Worm (Caenorhabditis elegans) whole organism, mixed stage, embryonic: ENCODE results near the gene ech-9.

Experiments
- M03D4.4 ChIP-seq: sonication (generic microtip); optimal IDR thresholded peaks from 2 replicates; lab custom pipeline; 2017; ENCODE audit warnings: mild to moderate bottlenecking, missing genetic modification characterization, missing compliant biosample characterization
- bed-3 ChIP-seq: fragments of 200-800 bp; sonication (Bioruptor generic); optimal IDR thresholded peaks from 3 replicates; lab custom pipeline; 2018; ENCODE audit warnings: mild to moderate bottlenecking, missing genetic modification characterization, moderate library complexity, missing compliant biosample characterization
- blmp-1 ChIP-seq: fragments of 150-350 bp; optimal IDR thresholded peaks from 2 replicates; lab custom pipeline; 2014; ENCODE audit warnings: missing biosample characterization, missing genetic modification characterization
- ceh-39 ChIP-seq: fragments of 150-350 bp; optimal IDR thresholded peaks from 2 replicates; lab custom pipeline; 2014; ENCODE audit warnings: missing biosample characterization, missing genetic modification characterization
- ceh-83 ChIP-seq: fragments of 200-800 bp; sonication (Bioruptor generic); optimal IDR thresholded peaks from 2 replicates; lab custom pipeline; 2018; ENCODE audit warnings: mild to moderate bottlenecking, missing genetic modification characterization, missing compliant biosample characterization
- ces-1 ChIP-seq: fragments of 150-350 bp; optimal IDR thresholded peaks from 2 replicates; lab custom pipeline; 2014; ENCODE audit warnings: missing biosample characterization, missing genetic modification reagents, missing genetic modification characterization
- cnd-1 ChIP-seq: fragments of 200-800 bp; sonication (Bioruptor generic); optimal IDR thresholded peaks from 2 replicates; lab custom pipeline; 2018; ENCODE audit warnings: mild to moderate bottlenecking, missing genetic modification characterization, missing compliant biosample characterization
- drap-1 ChIP-seq: fragments of 200-800 bp; sonication (Bioruptor generic); optimal IDR thresholded peaks from 3 replicates; lab custom pipeline; 2018; ENCODE audit warnings: mild to moderate bottlenecking, missing genetic modification characterization, missing compliant biosample characterization
- elt-1 ChIP-seq: sonication (generic microtip); optimal IDR thresholded peaks from 2 replicates; lab custom pipeline; 2017; ENCODE audit warnings: missing genetic modification characterization, mild to moderate bottlenecking, missing compliant biosample characterization, antibody characterized with exemption, moderate library complexity, borderline replicate concordance; ENCODE audit not compliant: insufficient read depth
- elt-3 ChIP-seq: fragments of 150-350 bp; optimal IDR thresholded peaks from 2 replicates; lab custom pipeline; 2014; ENCODE audit warnings: missing biosample characterization, missing genetic modification characterization
- flh-1 ChIP-seq: fragments of 200-800 bp; sonication (Bioruptor generic); optimal IDR thresholded peaks from 2 replicates; lab custom pipeline; 2018; ENCODE audit warnings: mild to moderate bottlenecking, missing genetic modification characterization, moderate library complexity, missing compliant biosample characterization
- hlh-1 ChIP-seq: fragments of 150-350 bp; optimal IDR thresholded peaks from 2 replicates; lab custom pipeline; 2014; ENCODE audit warnings: missing biosample characterization, missing genetic modification reagents, missing genetic modification characterization
- lin-13 ChIP-seq: fragments of 150-350 bp; optimal IDR thresholded peaks from 2 replicates; lab custom pipeline; 2014; ENCODE audit warnings: missing biosample characterization, missing genetic modification characterization
- lin-32 ChIP-seq: fragments of 200-800 bp; sonication (Bioruptor generic); optimal IDR thresholded peaks from 2 replicates; lab custom pipeline; 2018; ENCODE audit warnings: mild to moderate bottlenecking, missing genetic modification characterization, missing compliant biosample characterization
- lsy-2 ChIP-seq: fragments of 150-350 bp; optimal IDR thresholded peaks from 2 replicates; lab custom pipeline; 2014; ENCODE audit warnings: missing biosample characterization, missing genetic modification characterization
- mab-5 ChIP-seq: fragments of 150-350 bp; optimal IDR thresholded peaks from 2 replicates; lab custom pipeline; 2014; ENCODE audit warnings: missing biosample characterization, missing genetic modification characterization
- mep-1 ChIP-seq: fragments of 150-350 bp; optimal IDR thresholded peaks from 2 replicates; lab custom pipeline; 2017; ENCODE audit warnings: missing biosample characterization, missing genetic modification reagents, missing genetic modification characterization, inconsistent platforms
- mls-2 ChIP-seq: sonication (generic microtip); optimal IDR thresholded peaks from 2 replicates; lab custom pipeline; 2016; ENCODE audit warnings: mild to moderate bottlenecking, missing genetic modification characterization, moderate library complexity, missing compliant biosample characterization
- nhr-12 ChIP-seq: fragments of 150-350 bp; optimal IDR thresholded peaks from 2 replicates; lab custom pipeline; 2014; ENCODE audit warnings: missing biosample characterization, missing genetic modification characterization
- nhr-2 ChIP-seq: fragments of 150-350 bp; optimal IDR thresholded peaks from 2 replicates; lab custom pipeline; 2014; ENCODE audit warnings: missing biosample characterization, missing genetic modification characterization
- nhr-237 ChIP-seq: fragments of 150-350 bp; optimal IDR thresholded peaks from 2 replicates; lab custom pipeline; 2014; ENCODE audit warnings: missing biosample characterization, missing genetic modification characterization
- nhr-28 ChIP-seq: fragments of 150-350 bp; optimal IDR thresholded peaks from 2 replicates; lab custom pipeline; 2014; ENCODE audit warnings: missing biosample characterization, missing genetic modification characterization
- nhr-76 ChIP-seq: sonication (generic microtip); optimal IDR thresholded peaks from 2 replicates; lab custom pipeline; 2017; ENCODE audit warnings: missing biosample characterization, missing genetic modification characterization
- pha-4 ChIP-seq: fragments of 150-350 bp; optimal IDR thresholded peaks from 2 replicates; lab custom pipeline; 2018; ENCODE audit warnings: missing biosample characterization, missing genetic modification reagents, missing genetic modification characterization
- sem-2 ChIP-seq: fragments of 200-800 bp; sonication (Bioruptor generic); optimal IDR thresholded peaks from 2 replicates; lab custom pipeline; 2018; ENCODE audit warnings: mild to moderate bottlenecking, missing genetic modification characterization, missing compliant biosample characterization
- snpc-4 ChIP-seq: fragments of 150-350 bp; optimal IDR thresholded peaks from 2 replicates; lab custom pipeline; 2014; ENCODE audit warnings: missing biosample characterization, missing genetic modification characterization
- sptf-1 ChIP-seq: sonication (generic microtip); optimal IDR thresholded peaks from 2 replicates; lab custom pipeline; 2017; ENCODE audit warnings: mild to moderate bottlenecking, missing genetic modification characterization, moderate library complexity, missing compliant biosample characterization
- tbx-8 ChIP-seq: fragments of 200-800 bp; sonication (Bioruptor generic); optimal IDR thresholded peaks from 2 replicates; lab custom pipeline; 2018; ENCODE audit warnings: mild to moderate bottlenecking, missing genetic modification characterization, moderate library complexity, missing compliant biosample characterization
- unc-62 ChIP-seq: fragments of 150-350 bp; optimal IDR thresholded peaks from 2 replicates; lab custom pipeline; 2014; ENCODE audit warnings: missing biosample characterization, missing genetic modification reagents, missing genetic modification characterization
- zip-8 ChIP-seq: fragments of 150-350 bp; optimal IDR thresholded peaks from 2 replicates; lab custom pipeline; 2014; ENCODE audit warnings: missing biosample characterization, missing genetic modification characterization
- ztf-11 ChIP-seq: fragments of 150-350 bp; optimal IDR thresholded peaks from 2 replicates; lab custom pipeline; 2014; ENCODE audit warnings: missing biosample characterization, missing genetic modification characterization

Gene ech-9

DNA sequence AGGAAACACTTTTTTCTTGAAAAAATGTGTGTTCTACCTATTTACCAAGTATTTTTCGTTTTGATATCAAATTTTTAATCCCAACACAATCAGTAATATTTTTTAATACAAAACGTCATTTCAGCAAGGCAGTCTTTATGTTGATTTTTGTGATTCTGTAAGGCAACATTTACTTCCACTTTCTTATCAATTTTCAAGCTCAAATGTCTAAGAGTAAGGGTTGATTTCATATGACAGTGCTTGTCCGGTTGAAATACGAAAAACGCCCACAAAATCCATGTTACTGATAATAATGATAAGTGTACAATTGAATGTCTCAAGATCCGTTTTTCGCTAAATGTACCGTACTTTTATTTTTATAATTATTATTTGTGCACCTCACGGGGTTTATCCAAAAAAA is 977 bp upstream of the ech-9 start:
- no peak for TF ChIP-seq nhr-28 (tag; lab: Kevin White, UChicago)
- no peak for TF ChIP-seq ces-1
- TF ChIP-seq blmp-1 (tag; lab: Kevin White, UChicago) = no peak
- TF ChIP-seq nhr-76 = no peak
- TF ChIP-seq sptf-1 (tag; lab: Kevin White, UChicago) = no peak
- no peak for TF ChIP-seq pha-4 (tag; lab: Kevin White, UChicago)
- TF ChIP-seq unc-62 (GFP tag; lab: Kevin White, UChicago) = no peak
- TF ChIP-seq lin-32 = no peak
- no peak for TF ChIP-seq bed-3 (GFP tag; lab: Kevin White, UChicago)
- TF ChIP-seq lin-13 = no peak
- TF ChIP-seq elt-1 = no peak
- no peak for TF ChIP-seq sem-2 (GFP tag; lab: Kevin White, UChicago)
- no peak for TF ChIP-seq drap-1 (GFP tag; lab: Kevin White, UChicago)

DNA sequence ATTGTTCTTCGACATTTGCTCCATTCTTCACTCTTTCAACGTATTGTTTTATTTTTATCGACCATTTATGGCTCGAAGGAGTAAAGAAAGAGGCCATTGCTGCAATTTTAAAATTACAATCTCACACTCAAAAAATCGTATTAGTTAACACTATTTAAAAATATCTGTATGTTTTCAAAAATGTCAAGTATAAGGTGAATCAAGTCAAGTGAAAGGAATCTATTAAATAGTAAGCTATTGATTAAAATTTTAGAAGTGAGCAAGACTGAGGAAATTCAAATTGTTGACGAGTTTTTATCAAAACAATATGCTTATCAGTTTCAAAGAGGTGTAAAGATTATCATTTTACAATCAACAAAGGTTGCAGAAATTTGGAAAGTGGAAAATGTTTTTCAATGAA is 2.7 kb downstream of the ech-9 start, which contains the start of gene F01G10.4:
TSS of gene F01G10.4 (minus strand) at position 101 of the 400 bp plus-strand sequence.
- no peak for TF ChIP-seq sem-2 (GFP tag; lab: Kevin White, UChicago)
- TF ChIP-seq nhr-237 (tag; lab: Kevin White, UChicago) = no peak
- no peak for TF ChIP-seq ces-1
- no peak for TF ChIP-seq zip-8 (tag; lab: Kevin White, UChicago)
- TF ChIP-seq elt-3 (tag; lab: Kevin White, UChicago) = no peak
- no peak for TF ChIP-seq lin-13
- TF ChIP-seq snpc-4 (tag; lab: Kevin White, UChicago) = no peak
- no peak for TF ChIP-seq tbx-8 (GFP tag; lab: Kevin White, UChicago)
- no peak for TF ChIP-seq nhr-2

DNA sequence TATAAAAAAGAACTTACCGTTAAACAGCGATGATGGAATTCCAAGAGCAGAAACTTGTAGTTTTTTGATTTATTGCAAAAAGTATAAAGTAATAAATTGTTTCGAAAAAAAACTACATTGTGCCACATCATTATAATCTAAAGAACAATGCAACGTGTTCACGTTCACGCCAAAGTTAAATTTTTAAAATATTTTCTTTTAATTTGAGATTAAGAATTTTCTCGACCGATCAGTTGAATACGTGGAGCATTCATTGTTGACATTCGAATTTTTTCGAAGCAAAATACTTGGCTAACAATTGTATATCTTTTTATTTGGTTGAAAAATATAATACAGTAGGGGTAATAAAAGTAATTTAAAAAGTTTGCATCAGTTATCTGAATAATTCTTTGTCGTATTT is 4.2 kb downstream of the ech-9 start, which contains the start of gene F01G10.5:
TSS of gene F01G10.5 (minus strand) at position 101 of the 400 bp plus-strand sequence.
- TF ChIP-seq tbx-8 (GFP tag; lab: Kevin White, UChicago) (no peak), flh-1 (GFP tag; lab: Kevin White, UChicago) (no peak), zip-8 (tag; lab: Kevin White, UChicago) (no peak), unc-62 (GFP tag; lab: Kevin White, UChicago) (no peak), nhr-237 (tag; lab: Kevin White, UChicago) (no peak), hlh-1 (no peak), lin-13 (no peak), ces-1 (no peak), snpc-4 (tag; lab: Kevin White, UChicago) (no peak)

ce11 chrIV:10227534-10227933 is 7.6 kb downstream of the ech-9 start, which contains the start of gene F01G10.6:
Gene F01G10.6, minus strand, starts transcription at chrIV:10227634.
- TF ChIP-seq mls-2 (tag; lab: Kevin White, UChicago) (no peak), ces-1 (no peak), mep-1 (tag; lab: Kevin White, UChicago) (no peak), nhr-28 (tag; lab: Kevin White, UChicago) (no peak), tbx-8 (GFP tag; lab: Kevin White, UChicago) (no peak), zip-8 (tag; lab: Kevin White, UChicago) (no peak), nhr-76 (no peak), sptf-1 (tag; lab: Kevin White, UChicago) (no peak), ceh-39 (tag; lab: Kevin White, UChicago) (no peak), lsy-2 (tag; lab: Kevin White, UChicago) (no peak), cnd-1 (no peak), nhr-2 (no peak), nhr-237 (tag; lab: Kevin White, UChicago) (no peak), M03D4.4 (tag; lab: Kevin White, UChicago) (no peak), blmp-1 (tag; lab: Kevin White, UChicago) (no peak), ceh-83 (GFP tag; lab: Kevin White, UChicago) (no peak), hlh-1 (no peak), snpc-4 (tag; lab: Kevin White, UChicago) (no peak), mab-5 (tag; lab: Kevin White, UChicago) (no peak)
- TF ChIP-seq, all 35 proteins: peak for 0

- TF ChIP-seq drap-1 (GFP tag; lab: Kevin White, UChicago) (no peak), unc-62 (GFP tag; lab: Kevin White, UChicago) (no peak), blmp-1 (tag; lab: Kevin White, UChicago) (no peak), elt-3 (tag; lab: Kevin White, UChicago) (no peak), sem-2 (GFP tag; lab: Kevin White, UChicago) (no peak), lin-13 (no peak), cnd-1 (no peak), nhr-12 (tag; lab: Kevin White, UChicago) (no peak), elt-1 (no peak), ztf-11 (tag; lab: Kevin White, UChicago) (no peak), bed-3 (GFP tag; lab: Kevin White, UChicago) (no peak), ces-1 (no peak), nhr-76 (no peak), zip-8 (tag; lab: Kevin White, UChicago) (no peak), nhr-28 (tag; lab: Kevin White, UChicago) (no peak), nhr-2 (no peak), snpc-4 (tag; lab: Kevin White, UChicago) (no peak), mab-5 (tag; lab: Kevin White, UChicago) (no peak), M03D4.4 (tag; lab: Kevin White, UChicago) (no peak)
Observed at ce11 chrIV:10223723-10224122, 11.4 kb downstream of the ech-9 start, which contains the start of gene nas-12. Gene nas-12, plus strand, starts transcription at chrIV:10224023.
